Fruit fly (Drosophila melanogaster) whole organism, pupa: ENCODE results near the gene Ucp4B.
A peak's percentile ranks its signal among the peaks of the same experiment; 100 is the strongest.

ENCODE experiments used
- CG10348 ChIP-seq: fragments of 200-800 bp; sonication (Bioruptor generic); IDR thresholded peaks from 2 replicates; pipeline ENCODE4 v1.3.6; 2022; ENCODE audit warnings: missing biosample characterization, missing genetic modification characterization
- CG12605 ChIP-seq: fragments of 200-800 bp; sonication (Bioruptor generic); IDR thresholded peaks from 2 replicates; pipeline ENCODE4 v1.3.6; 2022; ENCODE audit warnings: missing biosample characterization, missing genetic modification characterization
- CG13204 ChIP-seq: fragments of 200-800 bp; sonication (Bioruptor generic); optimal IDR thresholded peaks from 2 replicates; lab custom pipeline; 2018; ENCODE audit warnings: missing biosample characterization, mild to moderate bottlenecking, missing genetic modification characterization, moderate library complexity
- CG14655 ChIP-seq: fragments of 200-800 bp; sonication (Bioruptor generic); optimal IDR thresholded peaks from 3 replicates; lab custom pipeline; 2017; ENCODE audit warnings: mild to moderate bottlenecking, missing biosample characterization, missing genetic modification reagents, missing genetic modification characterization
- CG15710 ChIP-seq: fragments of 200-800 bp; sonication (Bioruptor generic); optimal IDR thresholded peaks from 2 replicates; lab custom pipeline; 2018; ENCODE audit warnings: missing biosample characterization, mild to moderate bottlenecking, missing genetic modification characterization, moderate library complexity
- CG17806 ChIP-seq: fragments of 200-800 bp; sonication (Bioruptor generic); optimal IDR thresholded peaks from 2 replicates; lab custom pipeline; 2018; ENCODE audit warnings: missing biosample characterization, mild to moderate bottlenecking, missing genetic modification characterization, moderate library complexity
- CG32121 ChIP-seq: fragments of 200-800 bp; sonication (Bioruptor generic); IDR thresholded peaks from 2 replicates; pipeline ENCODE4 v1.3.6; 2022; ENCODE audit warnings: missing biosample characterization, missing genetic modification characterization
- CG34367 ChIP-seq: fragments of 200-800 bp; sonication (Bioruptor generic); optimal IDR thresholded peaks from 2 replicates; lab custom pipeline; 2018; ENCODE audit warnings: missing biosample characterization, mild to moderate bottlenecking, missing genetic modification characterization
- CG4496 ChIP-seq: fragments of 200-800 bp; sonication (Bioruptor generic); IDR thresholded peaks from 3 replicates; pipeline ENCODE4 v1.3.6; 2022; ENCODE audit warnings: missing biosample characterization, missing genetic modification characterization
- CG8159 ChIP-seq: fragments of 200-800 bp; sonication (Bioruptor generic); optimal IDR thresholded peaks from 3 replicates; lab custom pipeline; 2018; ENCODE audit warnings: missing biosample characterization, mild to moderate bottlenecking, missing genetic modification characterization, moderate library complexity
- CG8301 ChIP-seq: fragments of 200-800 bp; sonication (Bioruptor generic); optimal IDR thresholded peaks from 2 replicates; lab custom pipeline; 2018; ENCODE audit warnings: missing biosample characterization, mild to moderate bottlenecking, missing genetic modification characterization
- CG9948 ChIP-seq: fragments of 200-800 bp; sonication (Bioruptor generic); optimal IDR thresholded peaks from 2 replicates; lab custom pipeline; 2018; ENCODE audit warnings: missing biosample characterization, mild to moderate bottlenecking, missing genetic modification characterization, moderate library complexity
- D1 ChIP-seq: fragments of 200-800 bp; sonication (Bioruptor generic); optimal IDR thresholded peaks from 2 replicates; lab custom pipeline; 2018; ENCODE audit warnings: missing biosample characterization, mild to moderate bottlenecking, missing genetic modification characterization, moderate library complexity
- EcR ChIP-seq: fragments of 200-800 bp; sonication (Bioruptor generic); optimal IDR thresholded peaks from 3 replicates; lab custom pipeline; 2019; ENCODE audit warnings: missing biosample characterization, missing genetic modification characterization, mild to moderate bottlenecking, moderate library complexity, missing genetic modification reagents
- Ets98B ChIP-seq: fragments of 200-800 bp; sonication (Bioruptor generic); IDR thresholded peaks from 2 replicates; pipeline ENCODE4 v1.3.6; 2022; ENCODE audit warnings: missing biosample characterization, missing genetic modification characterization
- Pif1A ChIP-seq: fragments of 200-800 bp; sonication (Bioruptor generic); optimal IDR thresholded peaks from 3 replicates; lab custom pipeline; 2016; ENCODE audit warnings: missing biosample characterization, missing genetic modification characterization
- Pif1B ChIP-seq: fragments of 200-800 bp; sonication (Bioruptor generic); optimal IDR thresholded peaks from 3 replicates; lab custom pipeline; 2016; ENCODE audit warnings: missing biosample characterization, missing genetic modification characterization
- Snoo ChIP-seq: fragments of 200-800 bp; sonication (Bioruptor generic); optimal IDR thresholded peaks from 3 replicates; lab custom pipeline; 2017; ENCODE audit warnings: missing biosample characterization, mild to moderate bottlenecking, missing genetic modification characterization, inconsistent platforms
- fd96Ca ChIP-seq: fragments of 200-800 bp; sonication (Bioruptor generic); IDR thresholded peaks from 3 replicates; pipeline ENCODE4 v1.3.6; 2022; ENCODE audit warnings: missing biosample characterization, missing genetic modification characterization
- gl ChIP-seq: fragments of 200-800 bp; sonication (Bioruptor generic); optimal IDR thresholded peaks from 2 replicates; lab custom pipeline; 2018; ENCODE audit warnings: missing biosample characterization, mild to moderate bottlenecking, missing genetic modification characterization
- rn ChIP-seq: fragments of 200-800 bp; sonication (Bioruptor generic); IDR thresholded peaks from 2 replicates; pipeline ENCODE4 v1.3.6; 2022; ENCODE audit warnings: missing biosample characterization, missing genetic modification characterization

The Ucp4B gene

DNA sequence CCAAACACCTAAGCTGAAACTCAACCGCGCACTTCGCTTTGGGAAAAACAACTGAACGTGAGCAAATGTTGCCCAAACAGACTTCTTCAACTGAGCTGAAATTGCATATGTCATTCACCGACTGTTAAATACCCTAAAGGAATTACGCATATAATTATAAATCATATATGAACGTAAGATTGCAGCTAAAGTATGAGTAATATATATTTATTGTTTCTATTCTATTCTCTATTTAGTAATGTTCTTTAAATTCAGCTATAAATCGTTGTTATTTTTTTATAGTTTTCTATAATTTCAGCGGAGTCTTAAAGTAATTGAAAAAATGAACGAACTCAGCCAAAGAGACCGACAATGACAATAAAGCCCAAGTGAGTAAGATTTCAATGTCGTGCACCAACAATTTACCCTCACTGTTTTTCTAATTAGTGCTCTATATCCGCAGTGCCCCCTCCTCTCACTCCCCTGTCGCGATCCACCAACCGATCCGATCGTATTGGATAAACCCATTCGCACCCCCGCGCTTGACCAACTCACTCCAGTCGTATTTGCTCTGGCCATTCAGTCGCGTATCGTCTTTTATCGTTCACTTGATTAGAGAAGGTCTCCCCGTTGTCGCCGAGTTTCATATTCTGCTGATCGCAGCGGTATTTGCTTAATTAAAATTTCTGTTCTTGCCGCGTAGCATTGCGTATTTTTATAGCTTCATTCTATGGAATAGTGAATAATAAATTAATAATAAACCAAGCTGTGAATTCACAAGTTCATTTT lies 42.8 kb downstream of the Ucp4B start, which contains the start of gene CG9098:
CG9098 (minus strand) TSS at position 36 of the 768 bp plus-strand sequence.
- TF ChIP-seq CG32121 (GFP tag; lab: Robert Waterston, UW) (no peak), rn (GFP tag; lab: Robert Waterston, UW) (no peak), CG34367 (no peak), Snoo (no peak)

DNA sequence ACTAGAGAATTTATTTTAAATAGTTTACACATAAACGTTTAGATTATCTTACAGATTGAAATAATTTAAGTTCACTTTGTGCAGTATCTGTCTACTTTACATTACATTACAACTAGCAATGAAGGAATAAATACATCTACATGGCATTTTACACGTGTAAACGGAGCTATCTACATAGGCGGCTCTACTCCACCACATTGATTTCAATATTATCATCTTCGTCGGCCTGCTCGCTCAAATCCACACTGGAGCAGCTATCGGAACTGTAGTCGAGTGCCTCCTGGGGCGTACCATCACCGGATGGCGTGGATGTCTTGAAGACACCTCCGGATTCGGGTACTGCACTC lies 43.4 kb downstream of the Ucp4B start:
- TF ChIP-seq CG4496 (GFP tag; lab: Robert Waterston, UW): no peak
- no peak for TF ChIP-seq CG10348 (GFP tag; lab: Robert Waterston, UW)
- TF ChIP-seq Pif1B (GFP tag; lab: Kevin White, UChicago): no peak
- no peak for TF ChIP-seq CG12605 (GFP tag; lab: Robert Waterston, UW)
- no peak for TF ChIP-seq gl
- TF ChIP-seq CG8159 (tag; lab: Kevin White, UChicago): no peak
- TF ChIP-seq Ets98B (GFP tag; lab: Robert Waterston, UW): no peak
- TF ChIP-seq Snoo: no peak
- no peak for TF ChIP-seq CG14655
- no peak for TF ChIP-seq CG34367
- no peak for TF ChIP-seq CG17806 (tag; lab: Kevin White, UChicago)

DNA sequence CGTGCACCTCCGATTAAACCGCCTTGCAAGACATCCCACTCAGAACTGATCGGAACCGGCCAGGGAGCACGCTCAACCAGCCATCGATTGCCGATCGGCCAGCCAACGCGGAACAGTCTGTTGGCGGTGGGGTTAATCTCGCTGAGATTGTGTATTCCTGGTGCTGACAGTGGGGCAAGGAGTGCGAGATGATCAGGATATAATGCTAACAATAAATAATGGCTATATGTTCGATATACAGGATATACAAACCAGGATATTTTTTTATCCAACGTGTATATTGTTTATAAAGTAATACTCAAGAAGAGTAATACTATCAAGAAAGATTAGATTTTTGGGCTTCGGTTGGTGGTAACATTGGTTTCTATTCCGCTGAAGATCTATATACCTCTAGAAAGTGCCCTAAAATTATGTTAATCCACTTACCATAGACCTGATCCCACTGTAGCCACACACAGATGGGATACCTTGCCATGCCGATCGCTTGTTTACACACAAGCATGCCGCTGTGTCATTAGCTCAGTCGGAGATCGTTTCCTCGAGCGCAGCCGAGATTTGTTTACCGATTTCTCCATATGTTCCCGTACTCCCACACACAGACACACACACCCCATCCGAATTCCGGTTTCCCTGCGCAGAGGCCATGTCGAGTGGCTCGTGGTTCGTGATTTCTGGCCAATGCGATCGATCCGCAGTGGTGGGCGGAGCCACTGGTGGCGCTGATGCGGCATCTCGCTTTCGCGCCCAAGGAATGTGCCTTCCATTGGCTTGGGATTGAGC lies 49.9 kb downstream of the Ucp4B start, which contains the start of gene H2.0:
H2.0 (minus strand) TSS at position 51 of the 780 bp plus-strand sequence.
- TF ChIP-seq CG8301 (tag; lab: Kevin White, UChicago) (peak; percentile 79), CG14655 (peak; percentile 79), Ets98B (GFP tag; lab: Robert Waterston, UW) (peak; percentile 21; the same call in 1 of the 2 replicates), CG9948 (tag; lab: Kevin White, UChicago) (peak; percentile 62), CG4496 (GFP tag; lab: Robert Waterston, UW) (no peak; the same call in 2 of the 3 replicates), CG15710 (peak; percentile 75), CG8159 (tag; lab: Kevin White, UChicago) (peak; percentile 73), CG17806 (tag; lab: Kevin White, UChicago) (no peak), fd96Ca (GFP tag; lab: Robert Waterston, UW) (0 out of 3 replicates have a peak, but pooled peaks have one; percentile 17), Pif1B (GFP tag; lab: Kevin White, UChicago) (peak; percentile 75), EcR (no peak), CG13204 (GFP tag; lab: Kevin White, UChicago) (peak; percentile 10), rn (GFP tag; lab: Robert Waterston, UW) (0 out of 2 replicates have a peak, but pooled peaks have one; percentile 17), gl (peak; percentile 42), Pif1A (GFP tag; lab: Kevin White, UChicago) (peak; percentile 55)
- TF ChIP-seq, all 21 proteins: peak for 12

DNA sequence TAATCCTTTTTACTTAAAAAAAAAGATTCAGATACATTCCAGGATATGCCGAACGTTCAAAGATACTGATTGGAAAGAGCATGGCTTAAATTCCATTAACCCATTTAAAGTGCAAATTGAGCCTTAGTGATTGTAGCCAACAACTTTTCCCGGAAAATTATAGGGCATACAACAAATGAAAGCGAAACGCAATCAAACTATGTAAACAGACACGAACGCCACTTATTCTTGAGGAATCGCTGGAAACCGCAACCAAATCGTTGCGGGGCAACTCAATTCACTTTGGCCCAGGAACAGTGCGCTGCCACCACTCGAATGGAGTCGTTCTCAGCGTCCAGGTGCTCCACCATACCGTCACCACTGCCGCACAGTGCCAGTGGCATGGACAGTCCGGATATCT lies 50.9 kb downstream of the Ucp4B start, which contains the start of gene CG13996:
CG13996 (plus strand) TSS at position 301 of the 400 bp plus-strand sequence.
- TF ChIP-seq CG34367: no peak
- TF ChIP-seq Pif1A (GFP tag; lab: Kevin White, UChicago): no peak
- no peak for TF ChIP-seq CG4496 (GFP tag; lab: Robert Waterston, UW)
- no peak for TF ChIP-seq Snoo
- TF ChIP-seq CG8301 (tag; lab: Kevin White, UChicago): no peak
- TF ChIP-seq CG17806 (tag; lab: Kevin White, UChicago): no peak
- TF ChIP-seq fd96Ca (GFP tag; lab: Robert Waterston, UW): no peak
- TF ChIP-seq gl: no peak
- no peak for TF ChIP-seq CG8159 (tag; lab: Kevin White, UChicago)
- TF ChIP-seq CG10348 (GFP tag; lab: Robert Waterston, UW): no peak
- TF ChIP-seq D1 (tag; lab: Kevin White, UChicago): no peak
- no peak for TF ChIP-seq Ets98B (GFP tag; lab: Robert Waterston, UW)
- no peak for TF ChIP-seq CG15710
- no peak for TF ChIP-seq EcR
- no peak for TF ChIP-seq CG14655
- no peak for TF ChIP-seq Pif1B (GFP tag; lab: Kevin White, UChicago)
- TF ChIP-seq CG12605 (GFP tag; lab: Robert Waterston, UW): no peak
- TF ChIP-seq CG13204 (GFP tag; lab: Kevin White, UChicago): no peak
